Worm (Caenorhabditis elegans): ENCODE measurements around the gene M01B2.12.
"Not testable (repeated sequence)": the region's sequence is repeated elsewhere in the genome, so short reads cannot be mapped to it uniquely, and the experiment has no call there.

M01B2.12 gene

ce11 chrV:15216705-15217104 lies 47.3 kb downstream of the M01B2.12 start, which contains the start of gene sri-25:
Gene sri-25 (plus strand): TSS chrV:15217005.
- TF ChIP-seq lsy-2 (tag; optimal IDR thresholded peaks at IDR 0.05) (no peak), nhr-10 (tag; optimal IDR thresholded peaks at IDR 0.05) (no peak), unc-55 (GFP tag; optimal IDR thresholded peaks at IDR 0.05) (no peak), nhr-25 (tag; optimal IDR thresholded peaks at IDR 0.05) (no peak), mbf-1 (tag; optimal IDR thresholded peaks at IDR 0.05) (no peak), unc-62 (GFP tag; optimal IDR thresholded peaks at IDR 0.05) (no peak), nhr-12 (tag; optimal IDR thresholded peaks at IDR 0.05) (no peak), ceh-16 (tag; optimal IDR thresholded peaks at IDR 0.05) (no peak), mdl-1 (tag; optimal IDR thresholded peaks at IDR 0.05) (no peak), nhr-129 (tag; optimal IDR thresholded peaks at IDR 0.05) (no peak), sem-4 (tag; optimal IDR thresholded peaks at IDR 0.05) (no peak), ceh-82 (tag; optimal IDR thresholded peaks at IDR 0.05) (no peak), peb-1 (tag; optimal IDR thresholded peaks at IDR 0.05) (no peak), crh-2 (tag; optimal IDR thresholded peaks at IDR 0.05) (no peak), lin-11 (tag; optimal IDR thresholded peaks at IDR 0.05) (no peak), aly-2 (tag; optimal IDR thresholded peaks at IDR 0.05) (no peak), nhr-77 (tag; optimal IDR thresholded peaks at IDR 0.05) (no peak)

- TF ChIP-seq blmp-1 (tag; optimal IDR thresholded peaks at IDR 0.05; ENCODE audit: insufficient read depth); lin-39 (tag; optimal IDR thresholded peaks at IDR 0.05); skn-1 (tag; optimal IDR thresholded peaks at IDR 0.05): not testable (repeated sequence)
Measured at ce11 chrV:15215175-15215574, 48.9 kb downstream of the M01B2.12 start, which contains the start of gene sri-26. Gene sri-26 (plus strand): TSS chrV:15215475.
